Worm (Caenorhabditis elegans) whole organism, late embryonic: Measurements from ENCODE around the gene F13D12.5.

ENCODE experiments used
- ama-1 ChIP-seq: fragments of 150-350 bp; optimal IDR thresholded peaks from 2 replicates; lab custom pipeline; 2014
- nfya-1 ChIP-seq: sonication (generic microtip); optimal IDR thresholded peaks from 2 replicates; lab custom pipeline; 2017; ENCODE audit warnings: missing genetic modification characterization, mild to moderate bottlenecking, missing compliant biosample characterization, antibody characterized with exemption, moderate library complexity
- unc-42 ChIP-seq: sonication (generic microtip); optimal IDR thresholded peaks from 2 replicates; lab custom pipeline; 2016; ENCODE audit warnings: missing genotype, missing genetic modification characterization, missing compliant biosample characterization
- unc-86 ChIP-seq: sonication (generic microtip); optimal IDR thresholded peaks from 2 replicates; lab custom pipeline; 2016; ENCODE audit warnings: missing genetic modification characterization, missing compliant biosample characterization
- ztf-16 ChIP-seq: sonication (generic microtip); optimal IDR thresholded peaks from 2 replicates; lab custom pipeline; 2017; ENCODE audit warnings: missing genetic modification characterization, missing compliant biosample characterization

DNA sequence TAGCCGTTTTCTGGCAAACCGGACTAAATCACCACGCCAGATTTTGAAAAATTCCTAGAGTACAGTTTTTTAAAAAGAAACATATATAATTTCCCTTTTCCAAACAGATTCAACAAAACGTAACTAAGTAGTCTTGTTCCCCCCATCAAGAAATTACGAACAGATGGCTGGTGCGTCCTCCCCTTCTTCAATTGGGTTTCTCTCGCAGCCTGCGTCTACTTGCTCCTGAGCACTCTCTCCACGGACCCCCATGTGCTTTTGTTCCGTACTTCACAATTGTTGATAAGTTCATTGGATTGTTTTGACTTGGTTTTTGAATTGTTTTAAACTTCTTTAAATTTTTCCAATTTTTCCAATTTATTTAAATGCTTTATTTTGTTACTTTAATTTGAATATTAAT is 38.6 kb upstream of the F13D12.5 start:
- no peak for TF ChIP-seq unc-86
- TF ChIP-seq ama-1: no peak
- peak; percentile 59 for TF ChIP-seq unc-42
- TF ChIP-seq ztf-16 (tag; lab: Kevin White, UChicago): no peak
- TF ChIP-seq nfya-1 (tag; lab: Kevin White, UChicago): peak; percentile 29
